Worm (Caenorhabditis elegans) whole organism, young adult: ENCODE measurements around the gene nas-8.

Experiments used
- K11D2.4 ChIP-seq: fragments of 200-800 bp; sonication (Bioruptor generic); IDR thresholded peaks from 2 replicates; pipeline ENCODE4 v1.3.6; 2022; ENCODE audit warnings: missing genetic modification reagents, missing genetic modification characterization, missing compliant biosample characterization
- madf-6 ChIP-seq: fragments of 200-800 bp; sonication (Bioruptor generic); IDR thresholded peaks from 2 replicates; pipeline ENCODE4 v1.3.6; 2022; ENCODE audit warnings: missing genetic modification reagents, missing genetic modification characterization, missing compliant biosample characterization
- nhr-80 ChIP-seq: sonication (generic microtip); optimal IDR thresholded peaks from 2 replicates; lab custom pipeline; 2016; ENCODE audit warnings: missing genetic modification characterization, missing compliant biosample characterization
- sea-2 ChIP-seq: fragments of 200-800 bp; sonication (Bioruptor generic); IDR thresholded peaks from 2 replicates; pipeline ENCODE4 v1.3.6; 2022; ENCODE audit warnings: missing genetic modification characterization, missing compliant biosample characterization
- ztf-18 ChIP-seq: sonication (generic microtip); optimal IDR thresholded peaks from 2 replicates; lab custom pipeline; 2016; ENCODE audit warnings: missing genotype, mild to moderate bottlenecking, missing genetic modification characterization, missing compliant biosample characterization

- TF ChIP-seq sea-2 (GFP tag; lab: Robert Waterston, UW) (no peak), nhr-80 (tag; lab: Kevin White, UChicago) (no peak), K11D2.4 (no peak), madf-6 (GFP tag; lab: Robert Waterston, UW) (no peak), ztf-18 (tag; lab: Kevin White, UChicago) (no peak)
These were observed 37.7 kb downstream of the nas-8 start, which contains the start of gene col-113 for ce11 chrIV:7152409-7152808.
